Fruit fly (Drosophila melanogaster): ENCODE results near the gene jv.

- TF ChIP-seq Sin3A (optimal IDR thresholded peaks at IDR 0.05) (no peak), h (optimal IDR thresholded peaks at IDR 0.05) (no peak), ttk (optimal IDR thresholded peaks at IDR 0.05) (no peak), insv (optimal IDR thresholded peaks at IDR 0.05) (no peak)
Observed at dm6 chr3L:6619060-6619459, 29.8 kb upstream of the jv start.
